Worm (Caenorhabditis elegans) whole organism, L4 larva: Measurements from ENCODE around the gene lsy-27.

Source experiments
- saeg-2 ChIP-seq: fragments of 200-800 bp; sonication (Bioruptor generic); IDR thresholded peaks from 2 replicates; pipeline ENCODE4 v1.3.6; 2022; ENCODE audit warnings: missing genetic modification reagents, missing genetic modification characterization, missing compliant biosample characterization
- sdz-12 ChIP-seq: fragments of 200-800 bp; sonication (Bioruptor generic); optimal IDR thresholded peaks from 2 replicates; lab custom pipeline; 2018; ENCODE audit warnings: mild to moderate bottlenecking, missing genetic modification characterization, missing compliant biosample characterization
- unc-130 ChIP-seq: sonication (generic microtip); optimal IDR thresholded peaks from 2 replicates; lab custom pipeline; 2016; ENCODE audit warnings: missing genetic modification reagents, missing genetic modification characterization, missing compliant biosample characterization
- unc-39 ChIP-seq: sonication (generic microtip); optimal IDR thresholded peaks from 2 replicates; lab custom pipeline; 2017; ENCODE audit warnings: missing biosample characterization, missing genetic modification characterization
- ztf-11 ChIP-seq: fragments of 150-350 bp; optimal IDR thresholded peaks from 2 replicates; lab custom pipeline; 2014; ENCODE audit warnings: missing biosample characterization, missing genetic modification characterization

ce11 chrV:17377140-17377539 lies 27.1 kb upstream of the lsy-27 start, which contains the start of gene fbxb-7:
- TF ChIP-seq ztf-11 (tag; lab: Kevin White, UChicago) (no peak), sdz-12 (GFP tag; lab: Kevin White, UChicago) (no peak), saeg-2 (no peak), unc-130 (GFP tag; lab: Kevin White, UChicago) (no peak), unc-39 (tag; lab: Kevin White, UChicago) (no peak)
